Fruit fly (Drosophila melanogaster) whole organism, pupa: ENCODE results near the gene fru.
A peak's percentile ranks its signal among the peaks of the same experiment; 100 is the strongest.

Source experiments
- CG10348 ChIP-seq: fragments of 200-800 bp; sonication (Bioruptor generic); IDR thresholded peaks from 2 replicates; pipeline ENCODE4 v1.3.6; 2022; ENCODE audit warnings: missing biosample characterization, missing genetic modification characterization
- CG12605 ChIP-seq: fragments of 200-800 bp; sonication (Bioruptor generic); IDR thresholded peaks from 2 replicates; pipeline ENCODE4 v1.3.6; 2022; ENCODE audit warnings: missing biosample characterization, missing genetic modification characterization
- CG13204 ChIP-seq: fragments of 200-800 bp; sonication (Bioruptor generic); optimal IDR thresholded peaks from 2 replicates; lab custom pipeline; 2018; ENCODE audit warnings: missing biosample characterization, mild to moderate bottlenecking, missing genetic modification characterization, moderate library complexity
- CG14655 ChIP-seq: fragments of 200-800 bp; sonication (Bioruptor generic); optimal IDR thresholded peaks from 3 replicates; lab custom pipeline; 2017; ENCODE audit warnings: mild to moderate bottlenecking, missing biosample characterization, missing genetic modification reagents, missing genetic modification characterization
- CG15710 ChIP-seq: fragments of 200-800 bp; sonication (Bioruptor generic); optimal IDR thresholded peaks from 2 replicates; lab custom pipeline; 2018; ENCODE audit warnings: missing biosample characterization, mild to moderate bottlenecking, missing genetic modification characterization, moderate library complexity
- CG17806 ChIP-seq: fragments of 200-800 bp; sonication (Bioruptor generic); optimal IDR thresholded peaks from 2 replicates; lab custom pipeline; 2018; ENCODE audit warnings: missing biosample characterization, mild to moderate bottlenecking, missing genetic modification characterization, moderate library complexity
- CG32121 ChIP-seq: fragments of 200-800 bp; sonication (Bioruptor generic); IDR thresholded peaks from 2 replicates; pipeline ENCODE4 v1.3.6; 2022; ENCODE audit warnings: missing biosample characterization, missing genetic modification characterization
- CG34367 ChIP-seq: fragments of 200-800 bp; sonication (Bioruptor generic); optimal IDR thresholded peaks from 2 replicates; lab custom pipeline; 2018; ENCODE audit warnings: missing biosample characterization, mild to moderate bottlenecking, missing genetic modification characterization
- CG4496 ChIP-seq: fragments of 200-800 bp; sonication (Bioruptor generic); IDR thresholded peaks from 3 replicates; pipeline ENCODE4 v1.3.6; 2022; ENCODE audit warnings: missing biosample characterization, missing genetic modification characterization
- CG8159 ChIP-seq: fragments of 200-800 bp; sonication (Bioruptor generic); optimal IDR thresholded peaks from 3 replicates; lab custom pipeline; 2018; ENCODE audit warnings: missing biosample characterization, mild to moderate bottlenecking, missing genetic modification characterization, moderate library complexity
- CG8301 ChIP-seq: fragments of 200-800 bp; sonication (Bioruptor generic); optimal IDR thresholded peaks from 2 replicates; lab custom pipeline; 2018; ENCODE audit warnings: missing biosample characterization, mild to moderate bottlenecking, missing genetic modification characterization
- CG9948 ChIP-seq: fragments of 200-800 bp; sonication (Bioruptor generic); optimal IDR thresholded peaks from 2 replicates; lab custom pipeline; 2018; ENCODE audit warnings: missing biosample characterization, mild to moderate bottlenecking, missing genetic modification characterization, moderate library complexity
- D1 ChIP-seq: fragments of 200-800 bp; sonication (Bioruptor generic); optimal IDR thresholded peaks from 2 replicates; lab custom pipeline; 2018; ENCODE audit warnings: missing biosample characterization, mild to moderate bottlenecking, missing genetic modification characterization, moderate library complexity
- EcR ChIP-seq: fragments of 200-800 bp; sonication (Bioruptor generic); optimal IDR thresholded peaks from 3 replicates; lab custom pipeline; 2019; ENCODE audit warnings: missing biosample characterization, missing genetic modification characterization, mild to moderate bottlenecking, moderate library complexity, missing genetic modification reagents
- Ets98B ChIP-seq: fragments of 200-800 bp; sonication (Bioruptor generic); IDR thresholded peaks from 2 replicates; pipeline ENCODE4 v1.3.6; 2022; ENCODE audit warnings: missing biosample characterization, missing genetic modification characterization
- Pif1A ChIP-seq: fragments of 200-800 bp; sonication (Bioruptor generic); optimal IDR thresholded peaks from 3 replicates; lab custom pipeline; 2016; ENCODE audit warnings: missing biosample characterization, missing genetic modification characterization
- Pif1B ChIP-seq: fragments of 200-800 bp; sonication (Bioruptor generic); optimal IDR thresholded peaks from 3 replicates; lab custom pipeline; 2016; ENCODE audit warnings: missing biosample characterization, missing genetic modification characterization
- Snoo ChIP-seq: fragments of 200-800 bp; sonication (Bioruptor generic); optimal IDR thresholded peaks from 3 replicates; lab custom pipeline; 2017; ENCODE audit warnings: missing biosample characterization, mild to moderate bottlenecking, missing genetic modification characterization, inconsistent platforms
- fd96Ca ChIP-seq: fragments of 200-800 bp; sonication (Bioruptor generic); IDR thresholded peaks from 3 replicates; pipeline ENCODE4 v1.3.6; 2022; ENCODE audit warnings: missing biosample characterization, missing genetic modification characterization
- gl ChIP-seq: fragments of 200-800 bp; sonication (Bioruptor generic); optimal IDR thresholded peaks from 2 replicates; lab custom pipeline; 2018; ENCODE audit warnings: missing biosample characterization, mild to moderate bottlenecking, missing genetic modification characterization
- rn ChIP-seq: fragments of 200-800 bp; sonication (Bioruptor generic); IDR thresholded peaks from 2 replicates; pipeline ENCODE4 v1.3.6; 2022; ENCODE audit warnings: missing biosample characterization, missing genetic modification characterization

fru gene

dm6 chr3R:18381014-18381512, 164.3 kb downstream of the fru start, which contains the start of gene CG7675:
Gene CG7675, minus strand, starts transcription at chr3R:18381178.
- peak; percentile 66 for TF ChIP-seq CG13204 (GFP tag; lab: Kevin White, UChicago)
- TF ChIP-seq fd96Ca, result 0 out of 3 replicates have a peak, but pooled peaks have one; percentile 18
- no peak for TF ChIP-seq CG14655 (GFP tag; lab: Kevin White, UChicago)
- peak; percentile 44; the same call in 1 of the 2 replicates for TF ChIP-seq Ets98B (GFP tag; lab: Robert Waterston, UW)
- no peak for TF ChIP-seq rn (GFP tag; lab: Robert Waterston, UW)
- peak; percentile 61 for TF ChIP-seq Pif1A (GFP tag; lab: Kevin White, UChicago)
- TF ChIP-seq gl (tag; lab: Kevin White, UChicago), result peak; percentile 94
- TF ChIP-seq CG15710 (tag; lab: Kevin White, UChicago), result peak; percentile 36
- TF ChIP-seq CG34367 (tag; lab: Kevin White, UChicago), result peak; percentile 43
- TF ChIP-seq CG4496, result no peak
- TF ChIP-seq CG12605, result peak; percentile 18; the same call in 1 of the 2 replicates
- peak; percentile 63 for TF ChIP-seq Pif1B
- TF ChIP-seq CG9948 (tag; lab: Kevin White, UChicago), result no peak
- TF ChIP-seq CG8159 (tag; lab: Kevin White, UChicago), result peak; percentile 36
- no peak for TF ChIP-seq CG32121 (GFP tag; lab: Robert Waterston, UW)
- TF ChIP-seq Snoo (tag; lab: Kevin White, UChicago), result peak; percentile 21
- TF ChIP-seq CG8301 (tag; lab: Kevin White, UChicago), result no peak
- no peak for TF ChIP-seq CG10348
- peak; percentile 85 for TF ChIP-seq EcR (GFP tag; lab: Kevin White, UChicago)
- TF ChIP-seq CG17806 (tag; lab: Kevin White, UChicago), result peak; percentile 24

- TF ChIP-seq CG4496 (no peak), rn (GFP tag; lab: Robert Waterston, UW) (no peak), CG15710 (tag; lab: Kevin White, UChicago) (no peak), Pif1A (GFP tag; lab: Kevin White, UChicago) (no peak), CG8159 (tag; lab: Kevin White, UChicago) (no peak), CG32121 (GFP tag; lab: Robert Waterston, UW) (no peak), CG17806 (tag; lab: Kevin White, UChicago) (no peak), fd96Ca (no peak), CG34367 (tag; lab: Kevin White, UChicago) (no peak), CG14655 (GFP tag; lab: Kevin White, UChicago) (no peak), CG10348 (no peak), EcR (GFP tag; lab: Kevin White, UChicago) (no peak), Snoo (tag; lab: Kevin White, UChicago) (no peak)
Measured at dm6 chr3R:18380251-18380812, 165.1 kb downstream of the fru start.

dm6 chr3R:18372688-18373304, 172.6 kb downstream of the fru start, which contains the start of gene gl:
Gene gl, minus strand, starts transcription at chr3R:18372738.
- TF ChIP-seq CG17806 (tag; lab: Kevin White, UChicago), result no peak
- TF ChIP-seq gl (tag; lab: Kevin White, UChicago), result peak; percentile 2

- peak; percentile 62; the same call in 2 of the 3 replicates for TF ChIP-seq CG4496
- TF ChIP-seq CG34367 (tag; lab: Kevin White, UChicago), result peak; percentile 5
- peak; percentile 36 for TF ChIP-seq Pif1A (GFP tag; lab: Kevin White, UChicago)
- peak; percentile 66 for TF ChIP-seq CG32121 (GFP tag; lab: Robert Waterston, UW)
- peak; percentile 49 for TF ChIP-seq Ets98B (GFP tag; lab: Robert Waterston, UW)
- TF ChIP-seq fd96Ca, result peak; percentile 64; the same call in 2 of the 3 replicates
- TF ChIP-seq CG12605, result peak; percentile 80
- no peak for TF ChIP-seq rn (GFP tag; lab: Robert Waterston, UW)
- TF ChIP-seq D1 (tag; lab: Kevin White, UChicago), result no peak
- peak; percentile 68 for TF ChIP-seq gl (tag; lab: Kevin White, UChicago)
- TF ChIP-seq, all 21 proteins: peak for 8
Measured at dm6 chr3R:18371346-18371745, 174.0 kb downstream of the fru start.

dm6 chr3R:18368595-18368994, 176.8 kb downstream of the fru start:
- no peak for TF ChIP-seq CG13204 (GFP tag; lab: Kevin White, UChicago)
- no peak for TF ChIP-seq CG34367 (tag; lab: Kevin White, UChicago)
- no peak for TF ChIP-seq Pif1B
- no peak for TF ChIP-seq CG17806 (tag; lab: Kevin White, UChicago)

dm6 chr3R:18366644-18366985, 178.8 kb downstream of the fru start:
- no peak for TF ChIP-seq CG12605
- no peak for TF ChIP-seq CG14655 (GFP tag; lab: Kevin White, UChicago)
- no peak for TF ChIP-seq CG15710 (tag; lab: Kevin White, UChicago)
- TF ChIP-seq fd96Ca, result 0 out of 3 replicates have a peak, but pooled peaks have one; percentile 1
- TF ChIP-seq CG32121 (GFP tag; lab: Robert Waterston, UW), result no peak
